Fruit fly (Drosophila melanogaster) whole organism, prepupa: ENCODE data around the gene CG11999.
A peak's percentile ranks its signal among the peaks of the same experiment; 100 is the strongest.

Experiments used
- Blimp-1 ChIP-seq: fragments of 200-800 bp; sonication (Bioruptor generic); optimal IDR thresholded peaks from 3 replicates; lab custom pipeline; 2017; ENCODE audit warnings: missing biosample characterization, missing genetic modification characterization, mild to moderate bottlenecking, moderate library complexity, missing genetic modification reagents
- CG10631 ChIP-seq: fragments of 200-800 bp; sonication (Bioruptor generic); optimal IDR thresholded peaks from 2 replicates; lab custom pipeline; 2016; ENCODE audit warnings: missing biosample characterization, missing genetic modification characterization
- CG10669 ChIP-seq: fragments of 200-800 bp; sonication (Bioruptor generic); optimal IDR thresholded peaks from 3 replicates; lab custom pipeline; 2018; ENCODE audit warnings: missing biosample characterization, mild to moderate bottlenecking, missing genetic modification characterization, moderate library complexity
- CG11762 ChIP-seq: fragments of 200-800 bp; sonication (Bioruptor generic); optimal IDR thresholded peaks from 3 replicates; lab custom pipeline; 2016; ENCODE audit warnings: missing biosample characterization, missing genetic modification characterization; ENCODE audit not compliant: insufficient read depth
- CG15336 ChIP-seq: fragments of 200-800 bp; sonication (Bioruptor generic); IDR thresholded peaks from 2 replicates; pipeline ENCODE4 v1.3.6; 2022; ENCODE audit warnings: missing biosample characterization, missing genetic modification characterization
- CG1621 ChIP-seq: fragments of 200-800 bp; sonication (Bioruptor generic); optimal IDR thresholded peaks from 3 replicates; lab custom pipeline; 2018; ENCODE audit warnings: missing biosample characterization, mild to moderate bottlenecking, missing genetic modification characterization
- CG16779 ChIP-seq: fragments of 200-800 bp; sonication (Bioruptor generic); optimal IDR thresholded peaks from 3 replicates; lab custom pipeline; 2017; ENCODE audit warnings: missing biosample characterization, mild to moderate bottlenecking, missing genetic modification characterization
- CG3032 ChIP-seq: fragments of 200-800 bp; optimal IDR thresholded peaks from 2 replicates; lab custom pipeline; 2019; ENCODE audit warnings: missing biosample characterization, mild to moderate bottlenecking, missing genetic modification characterization, moderate library complexity
- CG31627 ChIP-seq: fragments of 200-800 bp; sonication (Bioruptor generic); optimal IDR thresholded peaks from 3 replicates; lab custom pipeline; 2016; ENCODE audit warnings: missing biosample characterization, missing genetic modification characterization
- CG34406 ChIP-seq: fragments of 200-800 bp; sonication (Bioruptor generic); optimal IDR thresholded peaks from 3 replicates; lab custom pipeline; 2016; ENCODE audit warnings: missing biosample characterization, missing genetic modification characterization
- CG3919 ChIP-seq: fragments of 200-800 bp; sonication (Bioruptor generic); optimal IDR thresholded peaks from 3 replicates; lab custom pipeline; 2016; ENCODE audit warnings: missing biosample characterization, missing genetic modification characterization
- CG4318 ChIP-seq: fragments of 200-800 bp; sonication (Bioruptor generic); optimal IDR thresholded peaks from 3 replicates; lab custom pipeline; 2017; ENCODE audit warnings: missing biosample characterization, mild to moderate bottlenecking, missing genetic modification characterization
- CG6163 ChIP-seq: fragments of 200-800 bp; sonication (Bioruptor generic); IDR thresholded peaks from 3 replicates; pipeline ENCODE4 v1.3.6; 2022; ENCODE audit warnings: missing biosample characterization, missing genetic modification characterization
- CG6276 ChIP-seq: fragments of 200-800 bp; sonication (Bioruptor generic); optimal IDR thresholded peaks from 2 replicates; lab custom pipeline; 2017; ENCODE audit warnings: missing biosample characterization, mild to moderate bottlenecking, missing genetic modification characterization
- CG6792 ChIP-seq: fragments of 200-800 bp; sonication (Bioruptor generic); optimal IDR thresholded peaks from 3 replicates; lab custom pipeline; 2016; ENCODE audit warnings: missing biosample characterization, missing genetic modification characterization
- CG6808 ChIP-seq: fragments of 200-800 bp; sonication (Bioruptor generic); optimal IDR thresholded peaks from 3 replicates; lab custom pipeline; 2017; ENCODE audit warnings: missing biosample characterization, missing genetic modification characterization, mild to moderate bottlenecking, moderate library complexity, missing genetic modification reagents
- CG8119 ChIP-seq: fragments of 200-800 bp; sonication (Bioruptor generic); IDR thresholded peaks from 3 replicates; pipeline ENCODE4 v1.3.6; 2022; ENCODE audit warnings: missing biosample characterization, missing genetic modification characterization
- CG8319 ChIP-seq: fragments of 200-800 bp; sonication (Bioruptor generic); optimal IDR thresholded peaks from 3 replicates; lab custom pipeline; 2016; ENCODE audit warnings: missing biosample characterization, missing genetic modification characterization
- CG8632 ChIP-seq: fragments of 200-800 bp; sonication (Bioruptor generic); optimal IDR thresholded peaks from 3 replicates; lab custom pipeline; 2016; ENCODE audit warnings: missing biosample characterization, missing genetic modification characterization
- CG9139 ChIP-seq: fragments of 200-800 bp; sonication (Bioruptor generic); optimal IDR thresholded peaks from 3 replicates; lab custom pipeline; 2017; ENCODE audit warnings: missing biosample characterization, mild to moderate bottlenecking, missing genetic modification characterization
- Eip78C ChIP-seq: fragments of 200-800 bp; sonication (Bioruptor generic); peaks from one replicate; lab custom pipeline; 2016; ENCODE audit warnings: missing biosample characterization, missing genetic modification characterization
- Eip93F ChIP-seq: fragments of 200-800 bp; sonication (Bioruptor generic); optimal IDR thresholded peaks from 2 replicates; lab custom pipeline; 2016; ENCODE audit warnings: missing biosample characterization, mild to moderate bottlenecking, missing genetic modification characterization
- Ets21C ChIP-seq: fragments of 200-800 bp; sonication (Bioruptor generic); optimal IDR thresholded peaks from 3 replicates; lab custom pipeline; 2016; ENCODE audit warnings: missing biosample characterization, missing genetic modification characterization
- Ets96B ChIP-seq: fragments of 200-800 bp; optimal IDR thresholded peaks from 2 replicates; lab custom pipeline; 2019; ENCODE audit warnings: missing biosample characterization, mild to moderate bottlenecking, missing genetic modification characterization, moderate library complexity
- Hr39 ChIP-seq: fragments of 200-800 bp; sonication (Bioruptor generic); optimal IDR thresholded peaks from 2 replicates; lab custom pipeline; 2016; ENCODE audit warnings: missing biosample characterization, missing genetic modification characterization
- Hr4 ChIP-seq: fragments of 200-800 bp; sonication (Bioruptor generic); optimal IDR thresholded peaks from 3 replicates; lab custom pipeline; 2016; ENCODE audit warnings: missing biosample characterization, missing genetic modification characterization
- Lpt ChIP-seq: fragments of 200-800 bp; sonication (Bioruptor generic); optimal IDR thresholded peaks from 3 replicates; lab custom pipeline; 2016; ENCODE audit warnings: missing biosample characterization, missing genetic modification characterization
- Met ChIP-seq: fragments of 200-800 bp; sonication (Bioruptor generic); optimal IDR thresholded peaks from 3 replicates; lab custom pipeline; 2016; ENCODE audit warnings: missing biosample characterization, missing genetic modification characterization
- Smox ChIP-seq: fragments of 200-800 bp; sonication (Bioruptor generic); optimal IDR thresholded peaks from 3 replicates; lab custom pipeline; 2016; ENCODE audit warnings: missing biosample characterization, missing genetic modification characterization
- Sox102F ChIP-seq: fragments of 200-800 bp; sonication (Bioruptor generic); optimal IDR thresholded peaks from 2 replicates; lab custom pipeline; 2016; ENCODE audit warnings: missing biosample characterization, mild to moderate bottlenecking, missing genetic modification characterization
- Sox15 ChIP-seq: fragments of 200-800 bp; sonication (Bioruptor generic); optimal IDR thresholded peaks from 3 replicates; lab custom pipeline; 2016; ENCODE audit warnings: missing biosample characterization, missing genetic modification characterization
- achi ChIP-seq: fragments of 200-800 bp; sonication (Bioruptor generic); optimal IDR thresholded peaks from 3 replicates; lab custom pipeline; 2016; ENCODE audit warnings: missing biosample characterization, missing genetic modification characterization
- acj6 ChIP-seq: fragments of 200-800 bp; sonication (Bioruptor generic); optimal IDR thresholded peaks from 3 replicates; lab custom pipeline; 2016; ENCODE audit warnings: missing biosample characterization, missing genetic modification characterization
- cyc ChIP-seq: fragments of 200-800 bp; sonication (Bioruptor generic); optimal IDR thresholded peaks from 3 replicates; lab custom pipeline; 2016; ENCODE audit warnings: missing biosample characterization, missing genetic modification characterization
- dac ChIP-seq: fragments of 200-800 bp; sonication (Bioruptor generic); optimal IDR thresholded peaks from 2 replicates; lab custom pipeline; 2017; ENCODE audit warnings: missing biosample characterization, mild to moderate bottlenecking, missing genetic modification characterization
- dsx ChIP-seq: fragments of 200-800 bp; optimal IDR thresholded peaks from 3 replicates; lab custom pipeline; 2019; ENCODE audit warnings: missing biosample characterization, mild to moderate bottlenecking, missing genetic modification characterization, moderate library complexity; ENCODE audit not compliant: poor library complexity, severe bottlenecking
- eg ChIP-seq: fragments of 200-800 bp; sonication (Bioruptor generic); IDR thresholded peaks from 3 replicates; pipeline ENCODE4 v1.3.6; 2022; ENCODE audit warnings: missing biosample characterization, missing genetic modification characterization
- esn ChIP-seq: fragments of 200-800 bp; sonication (Bioruptor generic); optimal IDR thresholded peaks from 2 replicates; lab custom pipeline; 2016; ENCODE audit warnings: missing biosample characterization, mild to moderate bottlenecking, missing genetic modification characterization, moderate library complexity
- fd59A ChIP-seq: fragments of 200-800 bp; sonication (Bioruptor generic); optimal IDR thresholded peaks from 2 replicates; lab custom pipeline; 2017; ENCODE audit warnings: missing biosample characterization, mild to moderate bottlenecking, missing genetic modification characterization, missing genetic modification reagents
- fkh ChIP-seq: fragments of 200-800 bp; sonication (Bioruptor generic); optimal IDR thresholded peaks from 3 replicates; lab custom pipeline; 2017; ENCODE audit warnings: missing biosample characterization, mild to moderate bottlenecking, missing genetic modification characterization, moderate library complexity
- net ChIP-seq: fragments of 200-800 bp; sonication (Bioruptor generic); optimal IDR thresholded peaks from 3 replicates; lab custom pipeline; 2016; ENCODE audit warnings: missing biosample characterization, missing genetic modification characterization
- pdm3 ChIP-seq: fragments of 200-800 bp; sonication (Bioruptor generic); optimal IDR thresholded peaks from 3 replicates; lab custom pipeline; 2016; ENCODE audit warnings: missing biosample characterization, missing genetic modification characterization
- salr ChIP-seq, 2 experiments: fragments of 200-800 bp; sonication (Bioruptor generic); optimal IDR thresholded peaks; 3 replicates each; lab custom pipeline; 2016 to 2018; ENCODE audit warnings: missing biosample characterization in 2 of 2, missing genetic modification characterization in 2 of 2, mild to moderate bottlenecking in 1 of 2
- spab ChIP-seq: fragments of 200-800 bp; sonication (Bioruptor generic); optimal IDR thresholded peaks from 2 replicates; lab custom pipeline; 2017; ENCODE audit warnings: missing biosample characterization, mild to moderate bottlenecking, missing genetic modification characterization, missing genetic modification reagents
- ss ChIP-seq, 2 experiments: fragments of 200-800 bp; sonication (Bioruptor generic); optimal IDR thresholded peaks; 2 replicates in 1 of 2; 3 replicates in 1 of 2; lab custom pipeline; 2017 to 2018; ENCODE audit warnings: mild to moderate bottlenecking in 2 of 2, missing biosample characterization in 2 of 2, missing genetic modification characterization in 2 of 2, moderate library complexity in 1 of 2
- svp ChIP-seq: fragments of 200-800 bp; sonication (Bioruptor generic); peaks from one replicate; lab custom pipeline; 2016; ENCODE audit warnings: missing biosample characterization, missing genetic modification characterization
- vri ChIP-seq: fragments of 200-800 bp; sonication (Bioruptor generic); optimal IDR thresholded peaks from 3 replicates; lab custom pipeline; 2016; ENCODE audit warnings: missing biosample characterization, mild to moderate bottlenecking, missing genetic modification characterization

Gene CG11999

dm6 chr3R:5331764-5332405 lies 22.7 kb downstream of the CG11999 start (continued):
- TF ChIP-seq dac (GFP tag; lab: Kevin White, UChicago): no peak
- peak; percentile 51 for TF ChIP-seq CG31627 (GFP tag; lab: Kevin White, UChicago)
- TF ChIP-seq fd59A (GFP tag; lab: Kevin White, UChicago): peak; percentile 35
- TF ChIP-seq CG8319 (GFP tag; lab: Kevin White, UChicago): peak; percentile 11
- no peak for TF ChIP-seq CG16779 (tag; lab: Kevin White, UChicago)
- peak; percentile 43 for TF ChIP-seq Sox15
- peak; percentile 70 for TF ChIP-seq CG10669 (GFP tag; lab: Kevin White, UChicago)
- TF ChIP-seq ss (GFP tag; optimal IDR thresholded peaks at IDR 0.05; lab: Kevin White, UChicago): peak; percentile 25 to 66
- no peak for TF ChIP-seq Lpt (GFP tag; lab: Kevin White, UChicago)
- TF ChIP-seq vri (GFP tag; lab: Kevin White, UChicago): peak; percentile 39
- TF ChIP-seq CG15336 (GFP tag; lab: Robert Waterston, UW): no peak
- no peak for TF ChIP-seq Ets21C (GFP tag; lab: Kevin White, UChicago)
- TF ChIP-seq dsx: peak; percentile 68

- TF ChIP-seq fkh (GFP tag; lab: Kevin White, UChicago) (no peak), CG10631 (GFP tag; lab: Kevin White, UChicago) (peak; percentile 50), CG8119 (GFP tag; lab: Robert Waterston, UW) (peak; percentile 58; the same call in 1 of the 3 replicates), dsx (no peak), Smox (GFP tag; lab: Kevin White, UChicago) (no peak), acj6 (GFP tag; lab: Kevin White, UChicago) (peak; percentile 39), dac (GFP tag; lab: Kevin White, UChicago) (peak; percentile 25), Blimp-1 (GFP tag; lab: Kevin White, UChicago) (no peak), Lpt (GFP tag; lab: Kevin White, UChicago) (no peak), CG6792 (GFP tag; lab: Kevin White, UChicago) (peak; percentile 9), CG8319 (GFP tag; lab: Kevin White, UChicago) (no peak), svp (no peak), Eip78C (GFP tag; lab: Kevin White, UChicago) (peak; percentile 90), cyc (no peak), pdm3 (GFP tag; lab: Kevin White, UChicago) (peak; percentile 30), CG9139 (GFP tag; lab: Kevin White, UChicago) (no peak), Hr4 (GFP tag; lab: Kevin White, UChicago) (peak; percentile 74), CG34406 (GFP tag; lab: Kevin White, UChicago) (no peak), achi (GFP tag; lab: Kevin White, UChicago) (peak; percentile 31), net (GFP tag; lab: Kevin White, UChicago) (no peak), CG6276 (GFP tag; lab: Kevin White, UChicago) (peak; percentile 1), CG11762 (no peak), Sox15 (no peak), Hr39 (peak; percentile 4), CG6808 (GFP tag; lab: Kevin White, UChicago) (no peak), fd59A (GFP tag; lab: Kevin White, UChicago) (no peak), ss (GFP tag; optimal IDR thresholded peaks at IDR 0.05; lab: Kevin White, UChicago) (no peak), esn (GFP tag; lab: Kevin White, UChicago) (peak; percentile 19), Met (peak; percentile 8), spab (GFP tag; lab: Kevin White, UChicago) (peak; percentile 33), CG4318 (GFP tag; lab: Kevin White, UChicago) (peak; percentile 62), CG10669 (GFP tag; lab: Kevin White, UChicago) (peak; percentile 12), CG6163 (peak; percentile 39; the same call in 1 of the 3 replicates), Ets96B (tag; lab: Kevin White, UChicago) (peak; percentile 52), CG3032 (tag; lab: Kevin White, UChicago) (peak; percentile 17), salr (GFP tag; optimal IDR thresholded peaks at IDR 0.05; lab: Kevin White, UChicago) (peak in 1 of 2 experiments; percentile 44), CG8632 (no peak), CG3919 (GFP tag; lab: Kevin White, UChicago) (peak; percentile 19), Sox102F (no peak), Eip93F (GFP tag; lab: Kevin White, UChicago) (no peak), Ets21C (GFP tag; lab: Kevin White, UChicago) (no peak), CG1621 (tag; lab: Kevin White, UChicago) (no peak), eg (GFP tag; lab: Robert Waterston, UW) (0 out of 3 replicates have a peak, but pooled peaks have one; percentile 27)
Observed at dm6 chr3R:5330338-5330737, 24.2 kb downstream of the CG11999 start.
